Worm (Caenorhabditis elegans) whole organism, L4 larva: Measurements from ENCODE around the gene srx-23.

Experiments
- F26F4.8 ChIP-seq: fragments of 200-800 bp; sonication (Bioruptor generic); conservative IDR thresholded peaks from 2 replicates; pipeline ENCODE4 v1.3.6; 2022; ENCODE audit warnings: missing genetic modification characterization, missing compliant biosample characterization
- F44E2.7 ChIP-seq: fragments of 200-800 bp; sonication (Bioruptor generic); IDR thresholded peaks from 2 replicates; pipeline ENCODE4 v2.1.2; 2022; ENCODE audit warnings: missing genetic modification characterization, missing compliant biosample characterization
- F49E8.2 ChIP-seq: sonication (generic microtip); optimal IDR thresholded peaks from 2 replicates; lab custom pipeline; 2016; ENCODE audit warnings: missing compliant biosample characterization, mild to moderate bottlenecking, missing genetic modification characterization, borderline replicate concordance
- T26A8.4 ChIP-seq: fragments of 200-800 bp; sonication (Bioruptor generic); IDR thresholded peaks from 2 replicates; pipeline ENCODE4 v1.3.6; 2022; ENCODE audit warnings: missing genetic modification characterization, missing compliant biosample characterization
- Y5F2A.4 ChIP-seq: fragments of 200-800 bp; sonication (Bioruptor generic); optimal IDR thresholded peaks from 2 replicates; lab custom pipeline; 2018; ENCODE audit warnings: mild to moderate bottlenecking, missing genetic modification characterization, missing compliant biosample characterization
- ZK546.5 ChIP-seq, 2 experiments: sonication (generic microtip); optimal IDR thresholded peaks; 2 replicates each; lab custom pipeline; 2017; ENCODE audit warnings: missing biosample characterization in 2 of 2, missing genetic modification characterization in 2 of 2
- aly-2 ChIP-seq: sonication (generic microtip); optimal IDR thresholded peaks from 2 replicates; lab custom pipeline; 2018; ENCODE audit warnings: missing biosample characterization, missing genetic modification characterization
- ama-1 ChIP-seq: fragments of 150-350 bp; optimal IDR thresholded peaks from 2 replicates; lab custom pipeline; 2014; ENCODE audit warnings: inconsistent platforms, mixed read lengths
- arid-1 ChIP-seq: fragments of 200-800 bp; sonication (Bioruptor generic); conservative IDR thresholded peaks from 2 replicates; pipeline ENCODE4 v1.3.6; 2022; ENCODE audit warnings: missing genetic modification reagents, missing genetic modification characterization, missing compliant biosample characterization
- attf-4 ChIP-seq: sonication (generic microtip); optimal IDR thresholded peaks from 3 replicates; lab custom pipeline; 2017; ENCODE audit warnings: missing biosample characterization, missing genetic modification characterization
- ceh-20 ChIP-seq: fragments of 200-800 bp; sonication (Bioruptor generic); IDR thresholded peaks from 2 replicates; pipeline ENCODE4 v1.3.6; 2022; ENCODE audit warnings: missing genetic modification reagents, missing genetic modification characterization, missing compliant biosample characterization
- ceh-28 ChIP-seq: fragments of 150-350 bp; optimal IDR thresholded peaks from 2 replicates; lab custom pipeline; 2014; ENCODE audit warnings: missing biosample characterization, missing genetic modification reagents, missing genetic modification characterization
- ceh-62 ChIP-seq: sonication (generic microtip); optimal IDR thresholded peaks from 2 replicates; lab custom pipeline; 2017; ENCODE audit warnings: missing biosample characterization, missing genetic modification characterization
- ceh-82 ChIP-seq: sonication (generic microtip); optimal IDR thresholded peaks from 2 replicates; lab custom pipeline; 2017; ENCODE audit warnings: missing biosample characterization, missing genetic modification characterization
- ces-1 ChIP-seq: fragments of 150-350 bp; sonication (generic microtip); optimal IDR thresholded peaks from 4 replicates; lab custom pipeline; 2014; ENCODE audit warnings: missing biosample characterization, missing genetic modification reagents, missing genetic modification characterization
- daf-19 ChIP-seq: fragments of 200-800 bp; sonication (Bioruptor generic); conservative IDR thresholded peaks from 2 replicates; pipeline ENCODE4 v1.3.6; 2022; ENCODE audit warnings: missing genetic modification characterization, missing compliant biosample characterization
- dmd-8 ChIP-seq: fragments of 200-800 bp; sonication (Bioruptor generic); IDR thresholded peaks from 2 replicates; pipeline ENCODE4 v1.3.6; 2022; ENCODE audit warnings: missing genetic modification characterization, missing compliant biosample characterization
- dmd-9 ChIP-seq: fragments of 200-800 bp; sonication (Bioruptor generic); IDR thresholded peaks from 2 replicates; pipeline ENCODE4 v1.3.6; 2022; ENCODE audit warnings: missing genetic modification reagents, missing genetic modification characterization, missing compliant biosample characterization
- dpl-1 ChIP-seq: fragments of 150-350 bp; optimal IDR thresholded peaks from 2 replicates; lab custom pipeline; 2014; ENCODE audit warnings: missing biosample characterization, missing genetic modification reagents, missing genetic modification characterization
- duxl-1 ChIP-seq: sonication (generic microtip); optimal IDR thresholded peaks from 2 replicates; lab custom pipeline; 2016; ENCODE audit warnings: mild to moderate bottlenecking, missing genetic modification characterization, moderate library complexity, missing compliant biosample characterization; ENCODE audit not compliant: poor library complexity
- egl-43 ChIP-seq: fragments of 200-800 bp; sonication (Bioruptor generic); IDR thresholded peaks from 2 replicates; pipeline ENCODE4 v1.3.6; 2022; ENCODE audit warnings: missing genetic modification reagents, missing genetic modification characterization, missing compliant biosample characterization
- gei-8 ChIP-seq: fragments of 200-800 bp; sonication (Bioruptor generic); optimal IDR thresholded peaks from 2 replicates; lab custom pipeline; 2018; ENCODE audit warnings: mild to moderate bottlenecking, missing genetic modification characterization, missing compliant biosample characterization
- hlh-30 ChIP-seq: sonication (generic microtip); optimal IDR thresholded peaks from 2 replicates; lab custom pipeline; 2017; ENCODE audit warnings: antibody characterized with exemption, mild to moderate bottlenecking, missing genetic modification characterization, missing compliant biosample characterization; ENCODE audit not compliant: insufficient read depth
- hmg-1.1 ChIP-seq: fragments of 200-800 bp; sonication (Bioruptor generic); IDR thresholded peaks from 2 replicates; pipeline ENCODE4 v1.3.6; 2022; ENCODE audit warnings: missing genetic modification reagents, missing genetic modification characterization, missing compliant biosample characterization
- lin-1 ChIP-seq: fragments of 200-800 bp; sonication (Bioruptor generic); IDR thresholded peaks from 2 replicates; pipeline ENCODE4 v1.3.6; 2022; ENCODE audit warnings: missing genetic modification reagents, missing genetic modification characterization, missing compliant biosample characterization
- lin-29 ChIP-seq: fragments of 200-800 bp; sonication (Bioruptor generic); IDR thresholded peaks from 2 replicates; pipeline ENCODE4 v1.3.6; 2022; ENCODE audit warnings: missing genetic modification reagents, missing genetic modification characterization, missing compliant biosample characterization
- lin-38 ChIP-seq: fragments of 200-800 bp; sonication (Bioruptor generic); IDR thresholded peaks from 2 replicates; pipeline ENCODE4 v1.3.6; 2022; ENCODE audit warnings: missing genetic modification reagents, missing genetic modification characterization, missing compliant biosample characterization
- lir-3 ChIP-seq: sonication (generic microtip); optimal IDR thresholded peaks from 2 replicates; lab custom pipeline; 2016; ENCODE audit warnings: mild to moderate bottlenecking, missing genetic modification characterization, missing compliant biosample characterization
- mxl-2 ChIP-seq: fragments of 200-800 bp; sonication (Bioruptor generic); conservative IDR thresholded peaks from 2 replicates; pipeline ENCODE4 v1.3.6; 2022; ENCODE audit warnings: missing genetic modification reagents, missing genetic modification characterization, missing compliant biosample characterization
- mxl-3 ChIP-seq: fragments of 200-800 bp; sonication (Bioruptor generic); optimal IDR thresholded peaks from 2 replicates; lab custom pipeline; 2018; ENCODE audit warnings: mild to moderate bottlenecking, missing genetic modification characterization, missing compliant biosample characterization
- nhr-102 ChIP-seq: sonication (generic microtip); optimal IDR thresholded peaks from 2 replicates; lab custom pipeline; 2016; ENCODE audit warnings: mild to moderate bottlenecking, missing genetic modification characterization, moderate library complexity, missing compliant biosample characterization
- nhr-11 ChIP-seq: fragments of 150-350 bp; optimal IDR thresholded peaks from 2 replicates; lab custom pipeline; 2014; ENCODE audit warnings: missing biosample characterization, missing genetic modification characterization
- nhr-237 ChIP-seq: sonication (generic microtip); optimal IDR thresholded peaks from 2 replicates; lab custom pipeline; 2017; ENCODE audit warnings: missing biosample characterization, missing genetic modification characterization
- nhr-25 ChIP-seq: sonication (generic microtip); optimal IDR thresholded peaks from 2 replicates; lab custom pipeline; 2017; ENCODE audit warnings: missing genetic modification characterization, mild to moderate bottlenecking, missing compliant biosample characterization, antibody characterized with exemption, moderate library complexity, borderline replicate concordance; ENCODE audit not compliant: insufficient read depth
- nhr-28 ChIP-seq: fragments of 150-350 bp; optimal IDR thresholded peaks from 2 replicates; lab custom pipeline; 2014; ENCODE audit warnings: missing biosample characterization, missing genetic modification characterization
- nhr-41 ChIP-seq: fragments of 200-800 bp; sonication (Bioruptor generic); IDR thresholded peaks from 2 replicates; pipeline ENCODE4 v1.3.6; 2022; ENCODE audit warnings: missing genetic modification reagents, missing genetic modification characterization, missing compliant biosample characterization
- nhr-42 ChIP-seq: fragments of 200-800 bp; sonication (Bioruptor generic); IDR thresholded peaks from 2 replicates; pipeline ENCODE4 v1.3.6; 2022; ENCODE audit warnings: missing genetic modification characterization, missing compliant biosample characterization
- nhr-6 ChIP-seq: fragments of 150-350 bp; optimal IDR thresholded peaks from 2 replicates; lab custom pipeline; 2014; ENCODE audit warnings: missing biosample characterization, missing genetic modification characterization
- nhr-76 ChIP-seq: fragments of 150-350 bp; optimal IDR thresholded peaks from 2 replicates; lab custom pipeline; 2014; ENCODE audit warnings: missing biosample characterization, missing genetic modification characterization
- nhr-77 ChIP-seq: fragments of 150-350 bp; optimal IDR thresholded peaks from 2 replicates; lab custom pipeline; 2014; ENCODE audit warnings: missing biosample characterization, missing genetic modification characterization
- pha-4 ChIP-seq, 2 experiments: fragments of 150-350 bp in 1 of 2; fragments of 200-800 bp in 1 of 2; sonication (Bioruptor generic) in 1 of 2; IDR thresholded peaks in 1 of 2; optimal IDR thresholded peaks in 1 of 2; 2 replicates each; pipeline versions ENCODE4 v1.3.6 to Lab custom; 2014 to 2022; ENCODE audit warnings: missing genetic modification characterization in 2 of 2, missing genetic modification reagents in 2 of 2, missing biosample characterization in 1 of 2, missing compliant biosample characterization in 1 of 2
- php-3 ChIP-seq: fragments of 200-800 bp; sonication (Bioruptor generic); IDR thresholded peaks from 2 replicates; pipeline ENCODE4 v1.3.6; 2022; ENCODE audit warnings: missing genetic modification reagents, missing genetic modification characterization, missing compliant biosample characterization
- saeg-2 ChIP-seq: fragments of 200-800 bp; sonication (Bioruptor generic); IDR thresholded peaks from 2 replicates; pipeline ENCODE4 v1.3.6; 2022; ENCODE audit warnings: missing genetic modification reagents, missing genetic modification characterization, missing compliant biosample characterization
- snpc-4 ChIP-seq: fragments of 150-350 bp; optimal IDR thresholded peaks from 2 replicates; lab custom pipeline; 2014; ENCODE audit warnings: missing biosample characterization, missing genetic modification characterization
- spr-1 ChIP-seq: sonication (generic microtip); optimal IDR thresholded peaks from 2 replicates; lab custom pipeline; 2016; ENCODE audit warnings: mild to moderate bottlenecking, missing genetic modification characterization, missing compliant biosample characterization
- tag-97 ChIP-seq: fragments of 200-800 bp; sonication (Bioruptor generic); IDR thresholded peaks from 2 replicates; pipeline ENCODE4 v1.3.6; 2022; ENCODE audit warnings: missing genetic modification characterization, missing compliant biosample characterization
- tra-1 ChIP-seq: fragments of 200-800 bp; sonication (Bioruptor generic); IDR thresholded peaks from 2 replicates; pipeline ENCODE4 v1.3.6; 2022; ENCODE audit warnings: missing genetic modification reagents, missing genetic modification characterization, missing compliant biosample characterization
- unc-130 ChIP-seq: sonication (generic microtip); optimal IDR thresholded peaks from 2 replicates; lab custom pipeline; 2016; ENCODE audit warnings: missing genetic modification reagents, missing genetic modification characterization, missing compliant biosample characterization
- unc-39 ChIP-seq: sonication (generic microtip); optimal IDR thresholded peaks from 2 replicates; lab custom pipeline; 2017; ENCODE audit warnings: missing biosample characterization, missing genetic modification characterization
- zip-11 ChIP-seq: fragments of 200-800 bp; sonication (Bioruptor generic); IDR thresholded peaks from 2 replicates; pipeline ENCODE4 v1.3.6; 2022; ENCODE audit warnings: missing genetic modification characterization, missing compliant biosample characterization
- ztf-7 ChIP-seq: fragments of 150-350 bp; optimal IDR thresholded peaks from 2 replicates; lab custom pipeline; 2014; ENCODE audit warnings: missing biosample characterization, missing genetic modification characterization

The srx-23 gene

ce11 chrV:723895-724352 lies 41.8 kb downstream of the srx-23 start, which contains the start of gene fbxb-72 (continued):
- TF ChIP-seq arid-1 (GFP tag; lab: Robert Waterston, UW) = peak; percentile 82
- TF ChIP-seq ceh-28 (tag; lab: Kevin White, UChicago) = no peak
- peak; percentile 31 for TF ChIP-seq dpl-1 (GFP tag; lab: Kevin White, UChicago)
- peak; percentile 43 for TF ChIP-seq hlh-30 (tag; lab: Kevin White, UChicago)
- no peak for TF ChIP-seq egl-43 (GFP tag; lab: Robert Waterston, UW)
- peak; percentile 92 for TF ChIP-seq spr-1 (tag; lab: Kevin White, UChicago)
- TF ChIP-seq nhr-25 (tag; lab: Kevin White, UChicago) = no peak
- TF ChIP-seq snpc-4 (tag; lab: Kevin White, UChicago) = no peak
- no peak for TF ChIP-seq dmd-8 (GFP tag; lab: Robert Waterston, UW)
- peak; percentile 75 for TF ChIP-seq duxl-1
- TF ChIP-seq nhr-77 = peak; percentile 93
- TF ChIP-seq attf-4 (tag; lab: Kevin White, UChicago) = no peak
- no peak for TF ChIP-seq ZK546.5 (tag; optimal IDR thresholded peaks at IDR 0.05; lab: Kevin White, UChicago)
- no peak for TF ChIP-seq tag-97 (GFP tag; lab: Robert Waterston, UW)
- peak; percentile 67; the same call in 1 of the 2 replicates for TF ChIP-seq pha-4 (GFP tag; IDR thresholded peaks at IDR 0.05; lab: Robert Waterston, UW)
- no peak for TF ChIP-seq pha-4 (tag; optimal IDR thresholded peaks at IDR 0.05; lab: Kevin White, UChicago)
- TF ChIP-seq tra-1 (GFP tag; lab: Robert Waterston, UW) = no peak; the same call in 1 of the 2 replicates
- TF ChIP-seq ceh-20 = peak; percentile 59
- peak; percentile 49 for TF ChIP-seq nhr-11 (tag; lab: Kevin White, UChicago)
- TF ChIP-seq ztf-7 (tag; lab: Kevin White, UChicago) = peak; percentile 66
- TF ChIP-seq zip-11 (GFP tag; lab: Robert Waterston, UW) = no peak
- no peak for TF ChIP-seq ceh-82 (tag; lab: Kevin White, UChicago)
- peak; percentile 96 for TF ChIP-seq T26A8.4
- peak; percentile 13 for TF ChIP-seq gei-8 (GFP tag; lab: Kevin White, UChicago)
- TF ChIP-seq lin-1 (GFP tag; lab: Robert Waterston, UW) = no peak; the same call in 1 of the 2 replicates
- peak; percentile 42 for TF ChIP-seq mxl-3 (GFP tag; lab: Kevin White, UChicago)
- no peak for TF ChIP-seq daf-19 (GFP tag; lab: Robert Waterston, UW)
- no peak for TF ChIP-seq unc-39 (tag; lab: Kevin White, UChicago)
- TF ChIP-seq lin-29 = no peak; the same call in 1 of the 2 replicates
- no peak for TF ChIP-seq aly-2
- no peak for TF ChIP-seq ces-1 (GFP tag; lab: Kevin White, UChicago)
- peak; percentile 74 for TF ChIP-seq saeg-2
- TF ChIP-seq F49E8.2 (tag; lab: Kevin White, UChicago) = no peak
- TF ChIP-seq nhr-76 (tag; lab: Kevin White, UChicago) = no peak
- TF ChIP-seq F26F4.8 = no peak
- TF ChIP-seq nhr-28 (tag; lab: Kevin White, UChicago) = peak; percentile 45
- peak; percentile 76; the same call in 1 of the 2 replicates for TF ChIP-seq php-3 (GFP tag; lab: Robert Waterston, UW)
- TF ChIP-seq nhr-237 (tag; lab: Kevin White, UChicago) = no peak
- peak; percentile 33 for TF ChIP-seq Y5F2A.4
- TF ChIP-seq nhr-6 (tag; lab: Kevin White, UChicago) = peak; percentile 93
- peak; percentile 58 for TF ChIP-seq lin-38 (GFP tag; lab: Robert Waterston, UW)
- TF ChIP-seq dmd-9 (GFP tag; lab: Robert Waterston, UW) = no peak; the same call in 1 of the 2 replicates
- no peak for TF ChIP-seq F44E2.7 (GFP tag; lab: Robert Waterston, UW)
- peak; percentile 89 for TF ChIP-seq nhr-42 (GFP tag; lab: Robert Waterston, UW)
- TF ChIP-seq nhr-102 (tag; lab: Kevin White, UChicago) = peak; percentile 95
- TF ChIP-seq nhr-41 = 0 out of 2 replicates have a peak, but pooled peaks have one; percentile 7
- peak; percentile 99 for TF ChIP-seq ama-1 (lab: Kevin White, UChicago)
- TF ChIP-seq ceh-62 (tag; lab: Kevin White, UChicago) = no peak
- TF ChIP-seq mxl-2 (GFP tag; lab: Robert Waterston, UW) = peak; percentile 24; the same call in 1 of the 2 replicates
- TF ChIP-seq unc-130 (GFP tag; lab: Kevin White, UChicago) = no peak
- no peak; the same call in 1 of the 2 replicates for TF ChIP-seq hmg-1.1 (GFP tag; lab: Robert Waterston, UW)
- no peak for TF ChIP-seq lir-3 (tag; lab: Kevin White, UChicago)
